Worm (Caenorhabditis elegans): ENCODE results near the gene F31F4.1.

F31F4.1 gene

ce11 chrV:683858-684257 is at the start of gene F31F4.1:
Gene F31F4.1 (plus strand): TSS chrV:684060.
- no peak for TF ChIP-seq dao-5 (tag; optimal IDR thresholded peaks at IDR 0.05)
- no peak for TF ChIP-seq him-1 (tag; optimal IDR thresholded peaks at IDR 0.05)
- TF ChIP-seq W03F9.2 (tag; optimal IDR thresholded peaks at IDR 0.05): no peak

- no peak for TF ChIP-seq him-1 (tag; optimal IDR thresholded peaks at IDR 0.05)
- no peak for TF ChIP-seq W03F9.2 (tag; optimal IDR thresholded peaks at IDR 0.05)
- TF ChIP-seq dao-5 (tag; optimal IDR thresholded peaks at IDR 0.05): no peak
Measured at ce11 chrV:634855-635254, 49.0 kb upstream of the F31F4.1 start, which contains the start of gene F48G7.10. Gene F48G7.10 (minus strand): TSS chrV:634955.

ce11 chrV:635630-636029 is 48.2 kb upstream of the F31F4.1 start:
- TF ChIP-seq W03F9.2 (tag; optimal IDR thresholded peaks at IDR 0.05) (no peak), dao-5 (tag; optimal IDR thresholded peaks at IDR 0.05) (no peak), him-1 (tag; optimal IDR thresholded peaks at IDR 0.05) (no peak)

ce11 chrV:636281-636680 is 47.6 kb upstream of the F31F4.1 start, which contains the start of gene pals-31:
Gene pals-31 (plus strand): TSS chrV:636581.
- TF ChIP-seq W03F9.2 (tag; optimal IDR thresholded peaks at IDR 0.05) (no peak), him-1 (tag; optimal IDR thresholded peaks at IDR 0.05) (no peak), dao-5 (tag; optimal IDR thresholded peaks at IDR 0.05) (no peak)

ce11 chrV:638328-638727 is 45.5 kb upstream of the F31F4.1 start, which contains the start of gene srj-37:
Gene srj-37 (plus strand): TSS chrV:638628.
- TF ChIP-seq dao-5 (tag; optimal IDR thresholded peaks at IDR 0.05) (no peak), W03F9.2 (tag; optimal IDR thresholded peaks at IDR 0.05) (no peak), him-1 (tag; optimal IDR thresholded peaks at IDR 0.05) (no peak)

ce11 chrV:642750-643149 is 41.1 kb upstream of the F31F4.1 start, which contains the start of gene nhr-190:
Gene nhr-190 (minus strand): TSS chrV:642924.
- no peak for TF ChIP-seq W03F9.2 (tag; optimal IDR thresholded peaks at IDR 0.05)
- no peak for TF ChIP-seq him-1 (tag; optimal IDR thresholded peaks at IDR 0.05)
- TF ChIP-seq dao-5 (tag; optimal IDR thresholded peaks at IDR 0.05): no peak

ce11 chrV:646129-646528 is 37.7 kb upstream of the F31F4.1 start, which contains the start of gene F48G7.12:
Gene F48G7.12 (minus strand): TSS chrV:646229.
- no peak for TF ChIP-seq him-1 (tag; optimal IDR thresholded peaks at IDR 0.05)
- no peak for TF ChIP-seq dao-5 (tag; optimal IDR thresholded peaks at IDR 0.05)
- no peak for TF ChIP-seq W03F9.2 (tag; optimal IDR thresholded peaks at IDR 0.05)

ce11 chrV:646888-647287 is 37.0 kb upstream of the F31F4.1 start, which contains the start of gene ugt-42:
Gene ugt-42 (plus strand): TSS chrV:647188.
- no peak for TF ChIP-seq dao-5 (tag; optimal IDR thresholded peaks at IDR 0.05)
- no peak for TF ChIP-seq him-1 (tag; optimal IDR thresholded peaks at IDR 0.05)
- no peak for TF ChIP-seq W03F9.2 (tag; optimal IDR thresholded peaks at IDR 0.05)

ce11 chrV:652940-653339 is 30.9 kb upstream of the F31F4.1 start, which contains the start of gene srj-5:
Gene srj-5 (minus strand): TSS chrV:653040.
- TF ChIP-seq W03F9.2 (tag; optimal IDR thresholded peaks at IDR 0.05) (no peak), him-1 (tag; optimal IDR thresholded peaks at IDR 0.05) (no peak), dao-5 (tag; optimal IDR thresholded peaks at IDR 0.05) (no peak)

ce11 chrV:654402-654801 is 29.5 kb upstream of the F31F4.1 start, which contains the start of gene srj-6:
Gene srj-6 (minus strand): TSS chrV:654502.
- TF ChIP-seq him-1 (tag; optimal IDR thresholded peaks at IDR 0.05) (no peak), dao-5 (tag; optimal IDR thresholded peaks at IDR 0.05) (no peak), W03F9.2 (tag; optimal IDR thresholded peaks at IDR 0.05) (no peak)

- TF ChIP-seq him-1 (tag; optimal IDR thresholded peaks at IDR 0.05): no peak
- no peak for TF ChIP-seq dao-5 (tag; optimal IDR thresholded peaks at IDR 0.05)
- no peak for TF ChIP-seq W03F9.2 (tag; optimal IDR thresholded peaks at IDR 0.05)
Measured at ce11 chrV:655823-656222, 28.0 kb upstream of the F31F4.1 start, which contains the start of gene srh-245. Gene srh-245 (minus strand): TSS chrV:655923.

ce11 chrV:657678-658077 is 26.2 kb upstream of the F31F4.1 start, which contains the start of gene srh-246:
Gene srh-246 (minus strand): TSS chrV:657778.
- TF ChIP-seq him-1 (tag; optimal IDR thresholded peaks at IDR 0.05): no peak
- TF ChIP-seq W03F9.2 (tag; optimal IDR thresholded peaks at IDR 0.05): no peak
- no peak for TF ChIP-seq dao-5 (tag; optimal IDR thresholded peaks at IDR 0.05)

- TF ChIP-seq W03F9.2 (tag; optimal IDR thresholded peaks at IDR 0.05) (no peak), him-1 (tag; optimal IDR thresholded peaks at IDR 0.05) (no peak), dao-5 (tag; optimal IDR thresholded peaks at IDR 0.05) (no peak)
Measured at ce11 chrV:660210-660609, 23.6 kb upstream of the F31F4.1 start, which contains the start of gene F31F4.17. Gene F31F4.17 (minus strand): TSS chrV:660310.

ce11 chrV:664337-664847 is 19.5 kb upstream of the F31F4.1 start, which contains the start of the genes F31F4.11 and srh-266:
Gene F31F4.11 (minus strand): TSS chrV:664437.
Gene srh-266 (plus strand): TSS chrV:664797.
- TF ChIP-seq him-1 (tag; optimal IDR thresholded peaks at IDR 0.05) (no peak), W03F9.2 (tag; optimal IDR thresholded peaks at IDR 0.05) (no peak), dao-5 (tag; optimal IDR thresholded peaks at IDR 0.05) (no peak)
